Worm (Caenorhabditis elegans): ENCODE results near the gene srg-1.
A peak's percentile ranks its signal among the peaks of the same experiment; 100 is the strongest.

Gene srg-1

DNA sequence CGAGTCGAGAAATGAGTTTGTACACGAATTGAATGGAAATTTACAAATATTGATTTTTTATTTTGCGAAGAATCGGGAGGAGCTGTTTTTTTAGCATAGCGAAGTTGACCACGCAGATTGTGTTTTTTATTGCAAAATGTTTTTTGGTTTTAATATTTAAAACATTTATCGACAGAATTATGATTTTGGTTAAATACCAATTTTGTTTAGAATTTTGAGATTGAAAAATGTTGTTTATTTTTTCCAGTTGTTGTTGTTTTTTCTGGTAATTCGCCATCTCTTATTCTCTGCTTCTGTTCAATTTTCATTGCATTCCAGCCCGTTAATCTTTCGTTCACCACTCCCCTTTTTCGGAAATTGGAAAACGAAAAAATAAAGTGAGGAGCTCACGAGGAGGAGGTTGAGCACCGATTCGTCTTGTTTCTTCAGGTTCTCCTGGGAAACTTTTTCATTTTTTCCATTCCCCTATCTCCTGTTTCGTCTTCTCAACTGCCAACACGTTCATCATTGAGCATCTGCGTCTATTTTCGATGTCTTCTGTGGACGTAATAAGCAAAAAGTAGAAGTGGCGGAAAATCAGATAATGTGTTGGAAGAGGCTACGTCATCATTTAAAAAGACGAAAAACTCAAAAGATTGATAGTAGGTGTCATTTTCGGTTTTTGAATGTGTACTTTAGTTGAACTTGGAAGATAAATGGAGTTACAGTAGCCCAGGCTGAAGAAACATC lies 38.0 kb upstream of the srg-1 start, which contains the start of gene F47D12.7:
F47D12.7 (minus strand) TSS at position 51 of the 729 bp plus-strand sequence.
- no peak for TF ChIP-seq F37D6.2 (tag; optimal IDR thresholded peaks at IDR 0.05)
- TF ChIP-seq hif-1 (tag; optimal IDR thresholded peaks at IDR 0.05): no peak
- no peak for TF ChIP-seq nhr-111 (GFP tag; optimal IDR thresholded peaks at IDR 0.05)
- TF ChIP-seq ceh-20 (GFP tag; IDR thresholded peaks at IDR 0.05): 0 out of 2 replicates have a peak, but pooled peaks have one; percentile 15
- TF ChIP-seq unc-62 (GFP tag; optimal IDR thresholded peaks at IDR 0.05 in 1 of 2): peak in 1 of 2 experiments; percentile 97
- no peak for TF ChIP-seq unc-62 (tag; optimal IDR thresholded peaks at IDR 0.05)

DNA sequence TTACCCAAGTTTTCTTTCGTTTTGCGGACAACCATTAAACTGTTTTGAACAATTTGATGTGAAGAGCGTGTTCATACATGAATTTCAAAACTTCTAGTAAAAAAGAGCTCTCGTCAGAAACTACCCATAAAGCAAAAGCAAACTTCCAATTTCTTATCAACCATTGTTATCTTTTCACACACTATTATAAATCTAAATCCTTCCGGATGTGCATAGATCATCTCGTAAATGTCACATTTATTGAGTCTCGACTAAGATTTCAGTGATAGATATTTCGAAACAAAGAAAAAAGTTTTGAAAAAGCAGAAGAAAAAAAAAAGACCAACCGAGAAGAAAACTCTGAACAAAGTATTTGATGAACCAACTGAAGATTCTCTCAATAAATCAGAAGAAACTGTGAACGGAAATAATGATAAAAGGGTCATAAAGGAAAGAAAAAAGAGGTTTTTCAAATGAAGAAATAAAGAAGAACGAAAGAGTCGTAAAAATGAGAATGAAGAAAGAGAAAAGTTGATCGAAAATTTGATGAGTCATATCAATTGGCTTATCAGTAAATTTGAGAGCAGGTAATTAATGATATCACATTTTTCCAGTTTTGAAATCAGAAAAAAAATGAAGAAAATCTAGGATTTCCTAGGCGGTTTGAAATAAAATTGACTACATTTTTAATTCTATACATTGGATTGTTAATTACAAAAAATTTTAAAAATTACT lies 32.5 kb upstream of the srg-1 start:
- no peak for TF ChIP-seq skn-1 (tag; optimal IDR thresholded peaks at IDR 0.05)
- peak; percentile 38; the same call in 1 of the 2 replicates for TF ChIP-seq ceh-20 (GFP tag; IDR thresholded peaks at IDR 0.05)
- TF ChIP-seq pqm-1 (tag; optimal IDR thresholded peaks at IDR 0.05): peak; percentile 1
- no peak for TF ChIP-seq D1046.2 (GFP tag; IDR thresholded peaks at IDR 0.05)
- TF ChIP-seq F37D6.2 (tag; optimal IDR thresholded peaks at IDR 0.05): no peak
- peak; percentile 41; the same call in 1 of the 2 replicates for TF ChIP-seq php-3 (GFP tag; IDR thresholded peaks at IDR 0.05)
- TF ChIP-seq ztf-7 (tag; optimal IDR thresholded peaks at IDR 0.05): no peak
- peak; percentile 5 for TF ChIP-seq nhr-77 (tag; optimal IDR thresholded peaks at IDR 0.05)
- TF ChIP-seq lsy-2 (tag; optimal IDR thresholded peaks at IDR 0.05): no peak

DNA sequence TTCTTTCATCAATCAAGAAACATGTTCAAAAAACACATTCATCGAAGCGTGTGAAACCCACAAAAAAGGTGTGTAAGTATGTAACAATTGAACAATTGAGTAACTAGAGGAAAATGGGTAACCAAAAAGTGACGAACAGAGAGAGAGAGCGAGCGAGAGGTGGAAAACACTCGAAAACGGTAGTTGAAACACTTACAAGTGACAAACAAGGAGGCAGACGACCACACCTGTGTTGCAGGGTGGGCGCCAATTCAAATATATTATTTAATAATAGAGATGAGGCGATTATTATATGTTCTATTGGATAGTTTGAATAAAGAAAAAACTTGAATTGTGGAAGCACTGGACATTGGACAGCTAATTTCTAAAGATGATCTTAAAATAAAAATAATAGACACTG lies 31.2 kb upstream of the srg-1 start:
- TF ChIP-seq Y75B8A.6 (GFP tag; IDR thresholded peaks at IDR 0.05) (no peak), dpl-1 (GFP tag; optimal IDR thresholded peaks at IDR 0.05) (peak; percentile 30), F37D6.2 (tag; optimal IDR thresholded peaks at IDR 0.05) (no peak), unc-39 (tag; optimal IDR thresholded peaks at IDR 0.05) (no peak)

DNA sequence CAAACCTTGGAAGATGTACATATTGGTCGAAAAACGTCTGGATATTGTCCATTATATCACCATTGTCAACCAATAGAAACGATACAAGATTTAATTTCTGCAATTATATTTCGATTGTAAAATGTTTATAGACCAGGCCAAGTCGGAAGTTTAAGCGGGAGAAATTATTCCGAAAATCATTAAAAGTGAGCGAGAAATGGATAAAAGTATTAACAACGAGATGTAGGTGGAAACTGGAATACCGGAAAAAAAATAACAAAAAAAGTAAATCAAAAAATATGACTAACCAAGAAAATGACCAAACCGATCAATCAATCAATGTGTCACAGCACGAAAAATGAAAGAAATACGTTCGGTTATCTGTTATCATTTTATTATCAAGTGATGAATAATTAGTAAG lies 29.0 kb upstream of the srg-1 start, which contains the start of gene F47D12.6:
F47D12.6 (minus strand) TSS at position 101 of the 400 bp plus-strand sequence.
- no peak for TF ChIP-seq tag-97 (GFP tag; IDR thresholded peaks at IDR 0.05)
- no peak for TF ChIP-seq zag-1 (tag; optimal IDR thresholded peaks at IDR 0.05)
- no peak for TF ChIP-seq lsy-2 (tag; optimal IDR thresholded peaks at IDR 0.05)
- no peak for TF ChIP-seq cey-2 (tag; optimal IDR thresholded peaks at IDR 0.05; ENCODE audit: borderline replicate concordance, insufficient read depth)
- no peak for TF ChIP-seq nhr-6 (tag; optimal IDR thresholded peaks at IDR 0.05)
- no peak for TF ChIP-seq attf-4 (tag; optimal IDR thresholded peaks at IDR 0.05)

DNA sequence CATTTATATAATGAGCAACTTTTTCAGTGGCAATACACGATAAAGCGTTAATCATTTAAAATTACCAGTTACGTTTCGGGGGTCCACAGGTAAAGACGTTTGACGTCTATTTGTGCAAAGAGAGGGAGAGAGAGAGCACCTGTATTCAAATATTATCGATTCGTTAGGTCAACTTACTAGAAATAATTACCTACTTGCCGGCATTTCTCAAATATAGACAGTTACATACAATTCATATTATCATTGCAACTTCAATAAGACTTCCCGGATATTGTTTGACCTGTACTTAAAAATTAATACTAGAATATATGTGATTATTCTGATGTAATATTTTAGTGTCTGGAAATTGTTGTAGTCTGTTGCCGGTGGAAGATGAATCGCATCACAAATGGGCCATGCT lies 27.7 kb upstream of the srg-1 start, which contains the start of gene gadr-3:
gadr-3 (minus strand) TSS at position 101 of the 400 bp plus-strand sequence.
- TF ChIP-seq cey-2 (tag; optimal IDR thresholded peaks at IDR 0.05; ENCODE audit: borderline replicate concordance, insufficient read depth) (no peak), unc-62 (GFP tag; optimal IDR thresholded peaks at IDR 0.05 in 1 of 2) (peak in 1 of 2 experiments; percentile 46), unc-62 (tag; optimal IDR thresholded peaks at IDR 0.05) (no peak), ama-1 (optimal IDR thresholded peaks at IDR 0.05) (no peak), lim-7 (GFP tag; IDR thresholded peaks at IDR 0.05) (no peak)

DNA sequence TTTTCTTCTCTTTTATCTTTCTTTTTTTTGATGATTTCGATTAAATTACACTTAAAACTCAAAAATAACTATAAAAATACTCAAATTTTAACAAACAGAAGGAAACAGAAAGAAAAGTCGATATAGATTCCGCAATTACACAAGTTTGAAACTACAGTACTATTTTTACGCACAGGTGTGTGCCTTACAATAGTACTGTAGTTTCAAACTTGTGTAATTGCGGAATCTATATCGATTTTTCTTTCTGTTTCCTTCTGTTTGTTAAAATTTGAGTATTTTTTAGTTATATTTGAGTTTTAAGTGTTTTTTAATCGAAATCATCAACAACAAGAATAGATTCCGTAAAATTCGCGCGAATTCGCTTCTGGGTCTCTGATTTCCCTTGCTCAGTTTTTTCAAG lies 24.9 kb upstream of the srg-1 start:
- TF ChIP-seq zfp-3 (GFP tag; conservative IDR thresholded peaks at IDR 0.05) (no peak), daf-8 (GFP tag; IDR thresholded peaks at IDR 0.05) (no peak), lin-38 (GFP tag; IDR thresholded peaks at IDR 0.05) (peak; percentile 46; the same call in 1 of the 2 replicates), lin-13 (GFP tag; optimal IDR thresholded peaks at IDR 0.05) (no peak), nhr-77 (tag; optimal IDR thresholded peaks at IDR 0.05) (no peak), Y48G9A.11 (GFP tag; IDR thresholded peaks at IDR 0.05) (peak; percentile 45; the same call in 1 of the 2 replicates)
